Fruit fly (Drosophila melanogaster): ENCODE results near the gene Tcs4.

- TF ChIP-seq CG8301 (tag; optimal IDR thresholded peaks at IDR 0.05) (no peak), EcR (GFP tag; optimal IDR thresholded peaks at IDR 0.05) (no peak), Pif1A (GFP tag; optimal IDR thresholded peaks at IDR 0.05) (no peak), CG10348 (GFP tag; IDR thresholded peaks at IDR 0.05) (no peak), CG4496 (GFP tag; IDR thresholded peaks at IDR 0.05) (0 out of 3 replicates have a peak, but pooled peaks have one; percentile 17), CG8159 (tag; optimal IDR thresholded peaks at IDR 0.05) (no peak), D1 (tag; optimal IDR thresholded peaks at IDR 0.05) (no peak), Ets98B (GFP tag; IDR thresholded peaks at IDR 0.05) (no peak)
These were observed 4.2 kb downstream of the Tcs4 start for dm6 chrX:19697255-19697877.

Data from whole organism, pupa.